Fruit fly (Drosophila melanogaster) whole organism, embryonic: ENCODE data around the gene ATP7.

Experiments
- Aef1 ChIP-seq: fragments of 200-800 bp; sonication (Bioruptor generic); IDR thresholded peaks from 3 replicates; pipeline ENCODE4 v1.3.6; 2022; ENCODE audit warnings: missing biosample characterization, missing genetic modification characterization
- Atf6 ChIP-seq: fragments of 200-800 bp; sonication (Bioruptor generic); IDR thresholded peaks from 2 replicates; pipeline ENCODE4 v1.3.6; 2022; ENCODE audit warnings: missing biosample characterization, missing genetic modification characterization
- Awh ChIP-seq: fragments of 200-800 bp; sonication (Bioruptor generic); IDR thresholded peaks from 2 replicates; pipeline ENCODE4, ENCODE4 v1.3.6; 2022; ENCODE audit warnings: missing biosample characterization, missing genetic modification characterization
- CG12155 ChIP-seq: fragments of 200-800 bp; sonication (Bioruptor generic); optimal IDR thresholded peaks from 3 replicates; lab custom pipeline; 2016; ENCODE audit warnings: missing biosample characterization, missing genetic modification characterization
- CG14014 ChIP-seq: fragments of 200-800 bp; sonication (Bioruptor generic); IDR thresholded peaks from 2 replicates; pipeline ENCODE4 v1.3.6; 2022; ENCODE audit warnings: missing biosample characterization, missing genetic modification characterization
- CG1602 ChIP-seq: fragments of 200-800 bp; sonication (Bioruptor generic); optimal IDR thresholded peaks from 3 replicates; lab custom pipeline; 2016; ENCODE audit warnings: missing biosample characterization, missing genetic modification characterization
- CG18476 ChIP-seq: fragments of 200-800 bp; sonication (Bioruptor generic); optimal IDR thresholded peaks from 2 replicates; lab custom pipeline; 2016; ENCODE audit warnings: missing biosample characterization, mild to moderate bottlenecking, missing genetic modification characterization
- CG2678 ChIP-seq: fragments of 200-800 bp; sonication (Bioruptor generic); optimal IDR thresholded peaks from 3 replicates; lab custom pipeline; 2019; ENCODE audit warnings: missing biosample characterization, mild to moderate bottlenecking, missing genetic modification characterization, moderate library complexity
- CG2889 ChIP-seq: fragments of 200-800 bp; sonication (Bioruptor generic); IDR thresholded peaks from 3 replicates; pipeline ENCODE4 v1.3.6; 2022; ENCODE audit warnings: missing biosample characterization, missing genetic modification characterization
- CG30431 ChIP-seq: fragments of 200-800 bp; sonication (Bioruptor generic); optimal IDR thresholded peaks from 2 replicates; lab custom pipeline; 2017; ENCODE audit warnings: missing biosample characterization, missing genetic modification characterization
- CG4404 ChIP-seq: fragments of 200-800 bp; sonication (Bioruptor generic); IDR thresholded peaks from 2 replicates; pipeline ENCODE4 v1.3.6; 2022; ENCODE audit warnings: missing biosample characterization, missing genetic modification characterization
- CG6765 ChIP-seq: fragments of 200-800 bp; sonication (Bioruptor generic); optimal IDR thresholded peaks from 3 replicates; lab custom pipeline; 2017; ENCODE audit warnings: missing biosample characterization, mild to moderate bottlenecking, missing genetic modification characterization
- CG8924 ChIP-seq: fragments of 200-800 bp; optimal IDR thresholded peaks from 3 replicates; lab custom pipeline; 2019; ENCODE audit warnings: missing biosample characterization, mild to moderate bottlenecking, missing genetic modification characterization, moderate library complexity
- Ets65A ChIP-seq: fragments of 200-800 bp; sonication (Bioruptor generic); peaks from one replicate; lab custom pipeline; 2016; ENCODE audit warnings: missing biosample characterization, missing genetic modification characterization
- Fer1 ChIP-seq: fragments of 200-800 bp; sonication (Bioruptor generic); optimal IDR thresholded peaks from 2 replicates; lab custom pipeline; 2017; ENCODE audit warnings: missing biosample characterization, mild to moderate bottlenecking, missing genetic modification characterization
- HmgZ ChIP-seq: fragments of 200-800 bp; sonication (Bioruptor generic); optimal IDR thresholded peaks from 2 replicates; lab custom pipeline; 2018; ENCODE audit warnings: missing biosample characterization, mild to moderate bottlenecking, missing genetic modification characterization
- Hmx ChIP-seq: fragments of 200-800 bp; sonication (Bioruptor generic); optimal IDR thresholded peaks from 2 replicates; lab custom pipeline; 2016; ENCODE audit warnings: missing biosample characterization, missing genetic modification characterization
- Hr3 ChIP-seq: fragments of 200-800 bp; sonication (Bioruptor generic); optimal IDR thresholded peaks from 3 replicates; lab custom pipeline; 2016; ENCODE audit warnings: missing biosample characterization, missing genetic modification characterization
- Hr51 ChIP-seq, 2 experiments: fragments of 200-800 bp; sonication (Bioruptor generic); optimal IDR thresholded peaks; 2 replicates in 1 of 2; 3 replicates in 1 of 2; lab custom pipeline; 2016 to 2018; ENCODE audit warnings: missing biosample characterization in 2 of 2, missing genetic modification characterization in 2 of 2, mild to moderate bottlenecking in 1 of 2, moderate library complexity in 1 of 2
- Jarid2 ChIP-seq: fragments of 200-800 bp; sonication (Bioruptor generic); optimal IDR thresholded peaks from 3 replicates; lab custom pipeline; 2017; ENCODE audit warnings: mild to moderate bottlenecking, missing biosample characterization, missing genetic modification reagents, missing genetic modification characterization
- Lim3 ChIP-seq: fragments of 200-800 bp; sonication (Bioruptor generic); IDR thresholded peaks from 2 replicates; pipeline ENCODE4 v1.3.6; 2022; ENCODE audit warnings: missing biosample characterization, missing genetic modification characterization
- Med ChIP-seq: fragments of 200-800 bp; sonication (Bioruptor generic); peaks from one replicate; lab custom pipeline; 2016; ENCODE audit warnings: missing biosample characterization, missing genetic modification characterization, mild to moderate bottlenecking, inconsistent platforms, moderate library complexity
- Meics ChIP-seq: fragments of 200-800 bp; sonication (Bioruptor generic); optimal IDR thresholded peaks from 2 replicates; lab custom pipeline; 2017; ENCODE audit warnings: missing biosample characterization, mild to moderate bottlenecking, missing genetic modification characterization
- Neu2 ChIP-seq: fragments of 200-800 bp; sonication (Bioruptor generic); optimal IDR thresholded peaks from 3 replicates; lab custom pipeline; 2016; ENCODE audit warnings: missing biosample characterization, missing genetic modification characterization, borderline replicate concordance
- Nf-YA ChIP-seq: fragments of 200-800 bp; sonication (Bioruptor generic); IDR thresholded peaks from 2 replicates; pipeline ENCODE4 v1.3.6; 2022; ENCODE audit warnings: missing biosample characterization, missing genetic modification characterization
- Rfx ChIP-seq: fragments of 200-800 bp; sonication (Bioruptor generic); IDR thresholded peaks from 2 replicates; pipeline ENCODE4 v1.3.6; 2022; ENCODE audit warnings: missing biosample characterization, missing genetic modification characterization
- Side ChIP-seq: fragments of 200-800 bp; sonication (Bioruptor generic); optimal IDR thresholded peaks from 2 replicates; lab custom pipeline; 2016; ENCODE audit warnings: missing biosample characterization, missing genetic modification characterization
- Vsx1 ChIP-seq: fragments of 200-800 bp; sonication (Bioruptor generic); optimal IDR thresholded peaks from 2 replicates; lab custom pipeline; 2017; ENCODE audit warnings: missing biosample characterization, mild to moderate bottlenecking, missing genetic modification characterization, missing genetic modification reagents
- Xbp1 ChIP-seq: fragments of 200-800 bp; sonication (Bioruptor generic); optimal IDR thresholded peaks from 3 replicates; lab custom pipeline; 2016; ENCODE audit warnings: missing biosample characterization, mild to moderate bottlenecking, missing genetic modification characterization
- ap ChIP-seq: fragments of 200-800 bp; sonication (Bioruptor generic); IDR thresholded peaks from 2 replicates; pipeline ENCODE4 v1.3.6; 2022; ENCODE audit warnings: missing biosample characterization, missing genetic modification characterization
- az2 ChIP-seq: fragments of 200-800 bp; sonication (Bioruptor generic); optimal IDR thresholded peaks from 3 replicates; lab custom pipeline; 2016; ENCODE audit warnings: missing biosample characterization, missing genetic modification characterization
- bowl ChIP-seq: fragments of 200-800 bp; sonication (Bioruptor generic); IDR thresholded peaks from 2 replicates; pipeline ENCODE4 v1.3.6; 2022; ENCODE audit warnings: missing biosample characterization, missing genetic modification characterization
- bsh ChIP-seq, 2 experiments: fragments of 200-800 bp; sonication (Bioruptor generic); optimal IDR thresholded peaks; 2 replicates each; lab custom pipeline; 2017 to 2018; ENCODE audit warnings: mild to moderate bottlenecking in 2 of 2, missing biosample characterization in 2 of 2, missing genetic modification characterization in 2 of 2, moderate library complexity in 1 of 2
- crc ChIP-seq: fragments of 200-800 bp; sonication (Bioruptor generic); optimal IDR thresholded peaks from 2 replicates; lab custom pipeline; 2016; ENCODE audit warnings: missing biosample characterization, missing genetic modification characterization
- dati ChIP-seq: fragments of 200-800 bp; sonication (Bioruptor generic); IDR thresholded peaks from 2 replicates; pipeline ENCODE4 v1.3.6; 2022; ENCODE audit warnings: missing biosample characterization, missing genetic modification characterization
- disco-r ChIP-seq: fragments of 200-800 bp; sonication (Bioruptor generic); optimal IDR thresholded peaks from 2 replicates; lab custom pipeline; 2016; ENCODE audit warnings: missing biosample characterization, missing genetic modification characterization
- dmrt11E ChIP-seq: fragments of 200-800 bp; sonication (Bioruptor generic); optimal IDR thresholded peaks from 3 replicates; lab custom pipeline; 2018; ENCODE audit warnings: missing biosample characterization, mild to moderate bottlenecking, missing genetic modification characterization, moderate library complexity
- esg ChIP-seq: fragments of 200-800 bp; sonication (Bioruptor generic); conservative IDR thresholded peaks from 2 replicates; pipeline ENCODE4 v1.3.6; 2022; ENCODE audit warnings: missing biosample characterization, missing genetic modification characterization
- gcm ChIP-seq: fragments of 200-800 bp; sonication (Bioruptor generic); optimal IDR thresholded peaks from 2 replicates; lab custom pipeline; 2019; ENCODE audit warnings: missing biosample characterization, mild to moderate bottlenecking, missing genetic modification characterization, moderate library complexity
- maf-S ChIP-seq: fragments of 200-800 bp; sonication (Bioruptor generic); optimal IDR thresholded peaks from 2 replicates; lab custom pipeline; 2016; ENCODE audit warnings: missing biosample characterization, missing genetic modification characterization
- mirr ChIP-seq: fragments of 200-800 bp; sonication (Bioruptor generic); optimal IDR thresholded peaks from 3 replicates; lab custom pipeline; 2018; ENCODE audit warnings: missing biosample characterization, mild to moderate bottlenecking, missing genetic modification characterization
- pan ChIP-seq, 4 experiments: fragments of >200 bp in 3 of 4; fragments of 200-800 bp in 1 of 4; sonication (Bioruptor generic) in 1 of 4; optimal IDR thresholded peaks in 3 of 4; IDR thresholded peaks in 1 of 4; 2 replicates each; pipeline versions ENCODE4 v1.3.6 to Lab custom; 2017 to 2022; ENCODE audit warnings: missing biosample characterization in 2 of 4, missing genetic modification characterization in 2 of 4, mixed read lengths in 1 of 4
- pros ChIP-seq: fragments of 200-800 bp; sonication (Bioruptor generic); optimal IDR thresholded peaks from 3 replicates; lab custom pipeline; 2019; ENCODE audit warnings: missing biosample characterization, mild to moderate bottlenecking, missing genetic modification characterization, moderate library complexity
- schlank ChIP-seq: fragments of 200-800 bp; sonication (Bioruptor generic); optimal IDR thresholded peaks from 2 replicates; lab custom pipeline; 2018; ENCODE audit warnings: missing biosample characterization, mild to moderate bottlenecking, missing genetic modification characterization
- sens ChIP-seq: fragments of 200-800 bp; sonication (Bioruptor generic); peaks from one replicate; lab custom pipeline; 2016; ENCODE audit warnings: missing biosample characterization, missing genetic modification characterization
- sisA ChIP-seq: fragments of 200-800 bp; sonication (Bioruptor generic); IDR thresholded peaks from 2 replicates; pipeline ENCODE4 v1.3.6; 2022; ENCODE audit warnings: missing biosample characterization, missing genetic modification characterization
- sqz ChIP-seq: fragments of 200-800 bp; sonication (Bioruptor generic); optimal IDR thresholded peaks from 3 replicates; lab custom pipeline; 2018; ENCODE audit warnings: missing biosample characterization, mild to moderate bottlenecking, missing genetic modification characterization
- toy ChIP-seq: fragments of 200-800 bp; sonication (Bioruptor generic); IDR thresholded peaks from 2 replicates; pipeline ENCODE4 v1.3.6; 2022; ENCODE audit warnings: missing biosample characterization, missing genetic modification characterization
- zf30C ChIP-seq: fragments of 200-800 bp; sonication (Bioruptor generic); optimal IDR thresholded peaks from 3 replicates; lab custom pipeline; 2018; ENCODE audit warnings: missing biosample characterization, mild to moderate bottlenecking, missing genetic modification characterization

The ATP7 gene

DNA sequence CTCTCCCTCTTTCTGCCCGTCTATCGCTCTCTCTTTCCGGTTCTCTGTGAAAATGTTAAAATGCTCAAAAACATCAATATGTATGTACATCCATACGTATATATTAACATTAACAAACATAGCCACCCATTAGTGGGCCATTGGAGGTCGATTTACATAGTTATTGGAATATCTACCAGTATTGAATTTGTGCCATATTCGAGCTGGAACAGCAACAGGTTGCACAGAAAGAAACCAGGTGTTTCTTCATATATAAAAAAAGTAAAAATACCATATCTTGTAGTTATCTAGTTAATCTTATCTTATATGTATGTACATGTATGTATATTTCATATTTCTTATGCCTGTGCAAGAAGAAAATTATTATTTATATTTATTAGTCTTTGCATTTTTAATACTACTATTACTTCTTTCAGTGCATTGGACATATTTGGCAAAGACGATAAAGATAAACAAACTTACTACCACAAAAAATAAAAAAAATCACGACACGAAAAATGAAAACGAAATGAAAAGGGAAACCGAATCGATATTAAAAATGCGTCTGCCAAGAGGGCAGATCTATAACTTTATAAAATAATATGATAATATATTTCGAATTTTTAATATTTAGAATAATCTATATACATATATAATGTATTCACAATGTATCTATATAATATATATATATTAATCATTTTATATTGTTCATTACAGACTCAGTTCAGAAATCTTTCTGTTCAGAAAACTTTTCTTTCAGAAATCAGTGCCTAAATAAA, 6.1 kb upstream of the ATP7 start (continued):
- peak; percentile 69 for TF ChIP-seq CG2678 (tag; lab: Kevin White, UChicago)
- TF ChIP-seq Aef1 (GFP tag; lab: Robert Waterston, UW): 0 out of 3 replicates have a peak, but pooled peaks have one; percentile 28
- peak in 1 of 2 experiments; percentile 7 for TF ChIP-seq bsh (GFP tag; optimal IDR thresholded peaks at IDR 0.05; lab: Kevin White, UChicago)
- TF ChIP-seq dati (GFP tag; lab: Robert Waterston, UW): no peak
- no peak for TF ChIP-seq CG14014 (GFP tag; lab: Robert Waterston, UW)
- TF ChIP-seq CG6765 (GFP tag; lab: Kevin White, UChicago): no peak
- TF ChIP-seq Lim3 (GFP tag; lab: Robert Waterston, UW): no peak
- TF ChIP-seq Hr51 (GFP tag; optimal IDR thresholded peaks at IDR 0.05; lab: Kevin White, UChicago): peak in 1 of 2 experiments; percentile 78
- peak; percentile 36 for TF ChIP-seq Vsx1 (GFP tag; lab: Kevin White, UChicago)
- no peak for TF ChIP-seq HmgZ (tag; lab: Kevin White, UChicago)
- 0 out of 2 replicates have a peak, but pooled peaks have one; percentile 28 for TF ChIP-seq Nf-YA (GFP tag; lab: Robert Waterston, UW)
- no peak for TF ChIP-seq Awh (GFP tag; lab: Robert Waterston, UW)
- peak; percentile 18 for TF ChIP-seq sens (GFP tag; lab: Kevin White, UChicago)
- TF ChIP-seq schlank (tag; lab: Kevin White, UChicago): no peak
- no peak for TF ChIP-seq Side
- TF ChIP-seq Meics (GFP tag; lab: Kevin White, UChicago): peak; percentile 44
- peak; percentile 59 for TF ChIP-seq mirr (GFP tag; lab: Kevin White, UChicago)
- TF ChIP-seq CG8924: peak; percentile 65
- no peak for TF ChIP-seq bowl (GFP tag; lab: Robert Waterston, UW)
- no peak for TF ChIP-seq CG12155 (GFP tag; lab: Kevin White, UChicago)
- no peak for TF ChIP-seq CG1602 (GFP tag; lab: Kevin White, UChicago)
- TF ChIP-seq CG18476: peak; percentile 15
- no peak for TF ChIP-seq zf30C (GFP tag; lab: Kevin White, UChicago)
- TF ChIP-seq pros (GFP tag; lab: Kevin White, UChicago): no peak
- TF ChIP-seq maf-S: no peak
- TF ChIP-seq CG30431 (GFP tag; lab: Kevin White, UChicago): no peak
- TF ChIP-seq crc (GFP tag; lab: Kevin White, UChicago): no peak
- TF ChIP-seq Med (GFP tag; lab: Kevin White, UChicago): peak; percentile 34
- TF ChIP-seq Atf6 (GFP tag; lab: Robert Waterston, UW): 0 out of 2 replicates have a peak, but pooled peaks have one; percentile 43
- peak; percentile 44 for TF ChIP-seq sqz
- no peak for TF ChIP-seq CG4404 (GFP tag; lab: Robert Waterston, UW)
- peak; percentile 39 for TF ChIP-seq Xbp1 (GFP tag; lab: Kevin White, UChicago)
- peak; percentile 25 for TF ChIP-seq az2 (GFP tag; lab: Kevin White, UChicago)
- no peak for TF ChIP-seq disco-r
- TF ChIP-seq Rfx (GFP tag; lab: Robert Waterston, UW): 0 out of 2 replicates have a peak, but pooled peaks have one; percentile 36
- peak; percentile 16 for TF ChIP-seq gcm
- TF ChIP-seq Fer1 (GFP tag; lab: Kevin White, UChicago): peak; percentile 42
- no peak for TF ChIP-seq Neu2
- no peak for TF ChIP-seq dmrt11E (tag; lab: Kevin White, UChicago)
- TF ChIP-seq toy (GFP tag; lab: Robert Waterston, UW): no peak
- 0 out of 2 replicates have a peak, but pooled peaks have one; percentile 21 for TF ChIP-seq esg (GFP tag; lab: Robert Waterston, UW)
- no peak for TF ChIP-seq Ets65A
- TF ChIP-seq Jarid2 (GFP tag; lab: Kevin White, UChicago): no peak
- TF ChIP-seq Hr3 (GFP tag; lab: Kevin White, UChicago): peak; percentile 6
- TF ChIP-seq sisA: 0 out of 2 replicates have a peak, but pooled peaks have one; percentile 40
- peak; percentile 44; the same call in 1 of the 2 replicates for TF ChIP-seq ap (GFP tag; lab: Robert Waterston, UW)
- TF ChIP-seq CG2889 (GFP tag; lab: Robert Waterston, UW): no peak
- no peak for TF ChIP-seq Hmx (GFP tag; lab: Kevin White, UChicago)
- no peak for TF ChIP-seq pan (optimal IDR thresholded peaks at IDR 0.05; lab: Kevin White, UChicago)
- TF ChIP-seq pan (GFP tag; optimal IDR thresholded peaks at IDR 0.05 in 1 of 2, IDR thresholded peaks at IDR 0.05 in 1 of 2): peak in 1 of 2 experiments; percentile 52
